Worm (Caenorhabditis elegans) whole organism, L4 larva: ENCODE data around the gene sptl-3.

Experiments used
- F26F4.8 ChIP-seq: fragments of 200-800 bp; sonication (Bioruptor generic); conservative IDR thresholded peaks from 2 replicates; pipeline ENCODE4 v1.3.6; 2022; ENCODE audit warnings: missing genetic modification characterization, missing compliant biosample characterization
- F37D6.2 ChIP-seq: sonication (generic microtip); optimal IDR thresholded peaks from 2 replicates; lab custom pipeline; 2016; ENCODE audit warnings: mild to moderate bottlenecking, missing genetic modification characterization, missing compliant biosample characterization
- F44E2.7 ChIP-seq: fragments of 200-800 bp; sonication (Bioruptor generic); IDR thresholded peaks from 2 replicates; pipeline ENCODE4 v2.1.2; 2022; ENCODE audit warnings: missing genetic modification characterization, missing compliant biosample characterization
- R02D3.7 ChIP-seq: fragments of 150-350 bp; sonication (generic microtip); optimal IDR thresholded peaks from 3 replicates; lab custom pipeline; 2014; ENCODE audit warnings: missing biosample characterization, missing genetic modification characterization
- T20F7.1 ChIP-seq: fragments of 200-800 bp; sonication (Bioruptor generic); optimal IDR thresholded peaks from 2 replicates; lab custom pipeline; 2018; ENCODE audit warnings: mild to moderate bottlenecking, missing genetic modification characterization, missing compliant biosample characterization
- T26A8.4 ChIP-seq: fragments of 200-800 bp; sonication (Bioruptor generic); IDR thresholded peaks from 2 replicates; pipeline ENCODE4 v1.3.6; 2022; ENCODE audit warnings: missing genetic modification characterization, missing compliant biosample characterization
- Y105C5A.15 ChIP-seq: fragments of 200-800 bp; sonication (Bioruptor generic); IDR thresholded peaks from 2 replicates; pipeline ENCODE4 v1.3.6; 2022; ENCODE audit warnings: missing genetic modification characterization, missing compliant biosample characterization
- Y5F2A.4 ChIP-seq: fragments of 200-800 bp; sonication (Bioruptor generic); optimal IDR thresholded peaks from 2 replicates; lab custom pipeline; 2018; ENCODE audit warnings: mild to moderate bottlenecking, missing genetic modification characterization, missing compliant biosample characterization
- ZK337.2 ChIP-seq: fragments of 200-800 bp; sonication (Bioruptor generic); IDR thresholded peaks from 2 replicates; pipeline ENCODE4 v1.3.6; 2022; ENCODE audit warnings: missing genetic modification reagents, missing genetic modification characterization, missing compliant biosample characterization
- ZK546.5 ChIP-seq, 2 experiments: sonication (generic microtip); optimal IDR thresholded peaks; 2 replicates each; lab custom pipeline; 2017; ENCODE audit warnings: missing biosample characterization in 2 of 2, missing genetic modification characterization in 2 of 2
- arid-1 ChIP-seq: fragments of 200-800 bp; sonication (Bioruptor generic); conservative IDR thresholded peaks from 2 replicates; pipeline ENCODE4 v1.3.6; 2022; ENCODE audit warnings: missing genetic modification reagents, missing genetic modification characterization, missing compliant biosample characterization
- ceh-20 ChIP-seq: fragments of 200-800 bp; sonication (Bioruptor generic); IDR thresholded peaks from 2 replicates; pipeline ENCODE4 v1.3.6; 2022; ENCODE audit warnings: missing genetic modification reagents, missing genetic modification characterization, missing compliant biosample characterization
- ceh-28 ChIP-seq: fragments of 150-350 bp; optimal IDR thresholded peaks from 2 replicates; lab custom pipeline; 2014; ENCODE audit warnings: missing biosample characterization, missing genetic modification reagents, missing genetic modification characterization
- ceh-32 ChIP-seq: sonication (generic microtip); optimal IDR thresholded peaks from 2 replicates; lab custom pipeline; 2016; ENCODE audit warnings: mild to moderate bottlenecking, missing genetic modification characterization, missing compliant biosample characterization; ENCODE audit not compliant: poor library complexity
- ceh-44 ChIP-seq: fragments of 200-800 bp; sonication (Bioruptor generic); IDR thresholded peaks from 2 replicates; pipeline ENCODE4 v1.3.6; 2022; ENCODE audit warnings: missing genetic modification reagents, missing genetic modification characterization, missing compliant biosample characterization
- ceh-82 ChIP-seq: sonication (generic microtip); optimal IDR thresholded peaks from 2 replicates; lab custom pipeline; 2017; ENCODE audit warnings: missing biosample characterization, missing genetic modification characterization
- daf-12 ChIP-seq: fragments of 150-350 bp; optimal IDR thresholded peaks from 2 replicates; lab custom pipeline; 2014; ENCODE audit warnings: missing biosample characterization, missing genetic modification reagents, missing genetic modification characterization
- daf-19 ChIP-seq: fragments of 200-800 bp; sonication (Bioruptor generic); conservative IDR thresholded peaks from 2 replicates; pipeline ENCODE4 v1.3.6; 2022; ENCODE audit warnings: missing genetic modification characterization, missing compliant biosample characterization
- dmd-8 ChIP-seq: fragments of 200-800 bp; sonication (Bioruptor generic); IDR thresholded peaks from 2 replicates; pipeline ENCODE4 v1.3.6; 2022; ENCODE audit warnings: missing genetic modification characterization, missing compliant biosample characterization
- dmd-9 ChIP-seq: fragments of 200-800 bp; sonication (Bioruptor generic); IDR thresholded peaks from 2 replicates; pipeline ENCODE4 v1.3.6; 2022; ENCODE audit warnings: missing genetic modification reagents, missing genetic modification characterization, missing compliant biosample characterization
- dpl-1 ChIP-seq: fragments of 150-350 bp; optimal IDR thresholded peaks from 2 replicates; lab custom pipeline; 2014; ENCODE audit warnings: missing biosample characterization, missing genetic modification reagents, missing genetic modification characterization
- dve-1 ChIP-seq: sonication (generic microtip); optimal IDR thresholded peaks from 2 replicates; lab custom pipeline; 2017; ENCODE audit warnings: antibody characterized with exemption, mild to moderate bottlenecking, missing genetic modification characterization, missing compliant biosample characterization; ENCODE audit not compliant: insufficient read depth
- gei-8 ChIP-seq: fragments of 200-800 bp; sonication (Bioruptor generic); optimal IDR thresholded peaks from 2 replicates; lab custom pipeline; 2018; ENCODE audit warnings: mild to moderate bottlenecking, missing genetic modification characterization, missing compliant biosample characterization
- hlh-11 ChIP-seq: fragments of 200-800 bp; sonication (Bioruptor generic); optimal IDR thresholded peaks from 2 replicates; lab custom pipeline; 2018; ENCODE audit warnings: mild to moderate bottlenecking, missing genetic modification characterization, missing compliant biosample characterization
- hlh-30 ChIP-seq: sonication (generic microtip); optimal IDR thresholded peaks from 2 replicates; lab custom pipeline; 2017; ENCODE audit warnings: antibody characterized with exemption, mild to moderate bottlenecking, missing genetic modification characterization, missing compliant biosample characterization; ENCODE audit not compliant: insufficient read depth
- lin-15B ChIP-seq: fragments of 150-350 bp; sonication (generic microtip); optimal IDR thresholded peaks from 3 replicates; lab custom pipeline; 2014; ENCODE audit warnings: missing biosample characterization, missing genetic modification characterization
- lin-38 ChIP-seq: fragments of 200-800 bp; sonication (Bioruptor generic); IDR thresholded peaks from 2 replicates; pipeline ENCODE4 v1.3.6; 2022; ENCODE audit warnings: missing genetic modification reagents, missing genetic modification characterization, missing compliant biosample characterization
- lir-3 ChIP-seq: sonication (generic microtip); optimal IDR thresholded peaks from 2 replicates; lab custom pipeline; 2016; ENCODE audit warnings: mild to moderate bottlenecking, missing genetic modification characterization, missing compliant biosample characterization
- madf-5 ChIP-seq, 2 experiments: fragments of 200-800 bp; sonication (Bioruptor generic); IDR thresholded peaks; 2 replicates each; pipeline ENCODE4 v1.3.6; 2022; ENCODE audit warnings: missing compliant biosample characterization in 2 of 2, missing genetic modification characterization in 2 of 2
- mxl-2 ChIP-seq: fragments of 200-800 bp; sonication (Bioruptor generic); conservative IDR thresholded peaks from 2 replicates; pipeline ENCODE4 v1.3.6; 2022; ENCODE audit warnings: missing genetic modification reagents, missing genetic modification characterization, missing compliant biosample characterization
- nhr-111 ChIP-seq: fragments of 200-800 bp; sonication (Bioruptor generic); optimal IDR thresholded peaks from 2 replicates; lab custom pipeline; 2018; ENCODE audit warnings: mild to moderate bottlenecking, missing genetic modification characterization, missing compliant biosample characterization
- nhr-25 ChIP-seq: sonication (generic microtip); optimal IDR thresholded peaks from 2 replicates; lab custom pipeline; 2017; ENCODE audit warnings: missing genetic modification characterization, mild to moderate bottlenecking, missing compliant biosample characterization, antibody characterized with exemption, moderate library complexity, borderline replicate concordance; ENCODE audit not compliant: insufficient read depth
- nhr-28 ChIP-seq: fragments of 150-350 bp; optimal IDR thresholded peaks from 2 replicates; lab custom pipeline; 2014; ENCODE audit warnings: missing biosample characterization, missing genetic modification characterization
- pha-4 ChIP-seq, 2 experiments: fragments of 150-350 bp in 1 of 2; fragments of 200-800 bp in 1 of 2; sonication (Bioruptor generic) in 1 of 2; IDR thresholded peaks in 1 of 2; optimal IDR thresholded peaks in 1 of 2; 2 replicates each; pipeline versions ENCODE4 v1.3.6 to Lab custom; 2014 to 2022; ENCODE audit warnings: missing genetic modification characterization in 2 of 2, missing genetic modification reagents in 2 of 2, missing biosample characterization in 1 of 2, missing compliant biosample characterization in 1 of 2
- php-3 ChIP-seq: fragments of 200-800 bp; sonication (Bioruptor generic); IDR thresholded peaks from 2 replicates; pipeline ENCODE4 v1.3.6; 2022; ENCODE audit warnings: missing genetic modification reagents, missing genetic modification characterization, missing compliant biosample characterization
- spr-3 ChIP-seq: fragments of 200-800 bp; sonication (Bioruptor generic); optimal IDR thresholded peaks from 2 replicates; lab custom pipeline; 2018; ENCODE audit warnings: mild to moderate bottlenecking, missing genetic modification characterization, missing compliant biosample characterization
- tra-1 ChIP-seq: fragments of 200-800 bp; sonication (Bioruptor generic); IDR thresholded peaks from 2 replicates; pipeline ENCODE4 v1.3.6; 2022; ENCODE audit warnings: missing genetic modification reagents, missing genetic modification characterization, missing compliant biosample characterization
- unc-62 ChIP-seq, 3 experiments: fragments of 150-350 bp in 1 of 3; sonication (generic microtip); optimal IDR thresholded peaks in 2 of 3; peaks in 1 of 3; 1 replicate in 1 of 3; 2 replicates in 2 of 3; lab custom pipeline; 2014 to 2017; ENCODE audit warnings: missing biosample characterization in 3 of 3, missing genetic modification characterization in 3 of 3, missing genetic modification reagents in 3 of 3, missing genotype in 1 of 3
- vab-7 ChIP-seq: fragments of 200-800 bp; sonication (Bioruptor generic); IDR thresholded peaks from 2 replicates; pipeline ENCODE4 v1.3.6; 2022; ENCODE audit warnings: missing genetic modification reagents, missing genetic modification characterization, missing compliant biosample characterization
- zag-1 ChIP-seq: fragments of 150-350 bp; optimal IDR thresholded peaks from 2 replicates; lab custom pipeline; 2014; ENCODE audit warnings: missing biosample characterization, missing genetic modification characterization
- zfp-2 ChIP-seq: sonication (generic microtip); optimal IDR thresholded peaks from 2 replicates; lab custom pipeline; 2016; ENCODE audit warnings: mild to moderate bottlenecking, missing genetic modification characterization, missing compliant biosample characterization
- zip-2 ChIP-seq: fragments of 150-350 bp; optimal IDR thresholded peaks from 2 replicates; lab custom pipeline; 2014; ENCODE audit warnings: missing biosample characterization, missing genetic modification characterization

Gene sptl-3

ce11 chrV:13918341-13918740 is 25.2 kb downstream of the sptl-3 start, which contains the start of gene str-250:
str-250 (plus strand) TSS chrV:13918641.
- no peak for TF ChIP-seq lin-15B
- TF ChIP-seq dve-1 = no peak
- TF ChIP-seq F37D6.2 (tag; lab: Kevin White, UChicago) = no peak
- no peak for TF ChIP-seq nhr-111 (GFP tag; lab: Kevin White, UChicago)
- TF ChIP-seq Y5F2A.4 (GFP tag; lab: Kevin White, UChicago) = no peak
- TF ChIP-seq hlh-11 (tag; lab: Kevin White, UChicago) = no peak
- TF ChIP-seq ceh-44 (GFP tag; lab: Robert Waterston, UW) = no peak
- TF ChIP-seq gei-8 (GFP tag; lab: Kevin White, UChicago) = no peak
- no peak for TF ChIP-seq daf-19 (GFP tag; lab: Robert Waterston, UW)
- TF ChIP-seq hlh-30 (tag; lab: Kevin White, UChicago) = no peak
- no peak for TF ChIP-seq zfp-2
- no peak for TF ChIP-seq dmd-8 (GFP tag; lab: Robert Waterston, UW)
- no peak for TF ChIP-seq zip-2 (tag; lab: Kevin White, UChicago)

ce11 chrV:13920730-13921129 is 27.6 kb downstream of the sptl-3 start, which contains the start of gene srx-42:
srx-42 (plus strand) TSS chrV:13921030.
- no peak for TF ChIP-seq dpl-1 (GFP tag; lab: Kevin White, UChicago)
- no peak for TF ChIP-seq arid-1 (GFP tag; lab: Robert Waterston, UW)

- TF ChIP-seq dve-1 (no peak), R02D3.7 (tag; lab: Kevin White, UChicago) (no peak), F44E2.7 (no peak), vab-7 (GFP tag; lab: Robert Waterston, UW) (no peak), php-3 (GFP tag; lab: Robert Waterston, UW) (no peak), ceh-28 (tag; lab: Kevin White, UChicago) (no peak), lin-38 (no peak), daf-19 (GFP tag; lab: Robert Waterston, UW) (no peak), pha-4 (GFP tag; IDR thresholded peaks at IDR 0.05; lab: Robert Waterston, UW) (no peak), pha-4 (tag; optimal IDR thresholded peaks at IDR 0.05; lab: Kevin White, UChicago) (no peak), ceh-82 (tag; lab: Kevin White, UChicago) (no peak), madf-5 (GFP tag; IDR thresholded peaks at IDR 0.05; lab: Robert Waterston, UW) (no peak), lir-3 (no peak), Y105C5A.15 (no peak), ceh-32 (no peak), ceh-44 (GFP tag; lab: Robert Waterston, UW) (no peak)
These were observed 30.7 kb downstream of the sptl-3 start, which contains the start of gene srxa-11 for ce11 chrV:13923851-13924250. srxa-11 (plus strand) TSS chrV:13924151.

DNA sequence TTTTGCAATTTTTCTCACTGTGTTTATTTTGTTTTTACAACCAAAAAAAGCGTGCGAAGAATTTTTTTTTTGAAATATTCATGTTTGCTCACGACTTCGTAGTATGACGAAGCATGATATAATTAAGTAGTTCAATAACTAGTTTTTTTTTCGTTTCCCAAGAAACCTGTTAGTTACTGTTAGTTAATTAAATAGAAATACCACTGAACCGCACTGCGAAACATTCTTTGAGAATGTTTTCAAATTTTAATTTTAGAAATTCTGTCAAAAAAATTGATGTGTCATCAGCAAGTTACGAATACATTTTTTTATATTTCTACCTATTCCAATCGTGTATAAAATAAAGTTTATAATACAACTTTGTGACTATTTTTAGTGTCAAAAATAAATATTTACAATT is 33.3 kb downstream of the sptl-3 start, which contains the start of gene srxa-12:
Gene srxa-12 (plus strand): TSS at position 301 of the 400 bp plus-strand sequence.
- TF ChIP-seq daf-12 (tag; lab: Kevin White, UChicago) = no peak
- no peak for TF ChIP-seq ZK337.2 (GFP tag; lab: Robert Waterston, UW)
- TF ChIP-seq nhr-28 (tag; lab: Kevin White, UChicago) = no peak
- no peak for TF ChIP-seq nhr-25 (tag; lab: Kevin White, UChicago)
- no peak for TF ChIP-seq mxl-2 (GFP tag; lab: Robert Waterston, UW)

- TF ChIP-seq lin-38 = no peak
- no peak for TF ChIP-seq spr-3 (GFP tag; lab: Kevin White, UChicago)
- TF ChIP-seq T20F7.1 = no peak
- no peak for TF ChIP-seq zag-1
- TF ChIP-seq unc-62 (GFP tag; optimal IDR thresholded peaks at IDR 0.05 in 1 of 2; lab: Kevin White, UChicago) = no peak
- TF ChIP-seq unc-62 (tag; optimal IDR thresholded peaks at IDR 0.05; lab: Kevin White, UChicago) = no peak
- TF ChIP-seq ceh-82 (tag; lab: Kevin White, UChicago) = no peak
- no peak for TF ChIP-seq F26F4.8 (GFP tag; lab: Robert Waterston, UW)
- no peak for TF ChIP-seq lir-3
- TF ChIP-seq ceh-20 (GFP tag; lab: Robert Waterston, UW) = no peak
- no peak for TF ChIP-seq pha-4 (GFP tag; IDR thresholded peaks at IDR 0.05; lab: Robert Waterston, UW)
- TF ChIP-seq pha-4 (tag; optimal IDR thresholded peaks at IDR 0.05; lab: Kevin White, UChicago) = no peak
- no peak for TF ChIP-seq tra-1 (GFP tag; lab: Robert Waterston, UW)
- TF ChIP-seq dve-1 = no peak
- TF ChIP-seq nhr-28 (tag; lab: Kevin White, UChicago) = no peak
- no peak for TF ChIP-seq T26A8.4
- no peak for TF ChIP-seq ZK546.5 (tag; optimal IDR thresholded peaks at IDR 0.05; lab: Kevin White, UChicago)
- TF ChIP-seq dmd-9 (GFP tag; lab: Robert Waterston, UW) = no peak
These were observed 36.4 kb downstream of the sptl-3 start, which contains the start of gene srxa-13 for ce11 chrV:13929503-13929902. srxa-13 (plus strand) TSS chrV:13929803.
